Worm (Caenorhabditis elegans) whole organism, L1 larva: ENCODE measurements around the gene sdz-33.

Experiments used
- lir-3 ChIP-seq: sonication (generic microtip); optimal IDR thresholded peaks from 2 replicates; lab custom pipeline; 2016; ENCODE audit warnings: mild to moderate bottlenecking, missing genetic modification characterization, moderate library complexity, missing compliant biosample characterization; ENCODE audit not compliant: poor library complexity
- lsy-2 ChIP-seq, 2 experiments: fragments of 150-350 bp; optimal IDR thresholded peaks; 2 replicates each; lab custom pipeline; 2014; ENCODE audit warnings: missing biosample characterization in 2 of 2, missing genetic modification characterization in 2 of 2
- snpc-4 ChIP-seq: fragments of 150-350 bp; optimal IDR thresholded peaks from 2 replicates; lab custom pipeline; 2014; ENCODE audit warnings: missing biosample characterization, missing genetic modification characterization

DNA sequence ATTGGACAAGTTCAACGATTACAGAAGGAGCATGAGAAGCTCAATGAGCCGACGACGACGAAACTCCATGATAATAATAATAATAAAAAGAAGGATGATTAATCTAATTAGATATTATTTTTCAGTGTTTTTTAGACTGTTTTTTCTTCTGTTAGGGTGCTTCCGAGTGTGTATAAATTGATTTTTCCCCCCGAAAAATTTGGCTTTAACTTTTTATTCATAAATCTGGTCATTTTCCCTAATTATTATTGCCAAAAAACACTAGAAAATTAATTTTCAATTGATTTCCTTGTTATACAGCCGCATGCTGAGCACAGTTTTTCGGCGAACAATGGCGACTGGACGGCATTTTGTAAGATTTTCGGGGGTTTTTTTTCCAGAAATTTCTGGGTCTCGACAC is 16.3 kb downstream of the sdz-33 start, which contains the start of gene nft-1:
- TF ChIP-seq snpc-4 (tag; lab: Kevin White, UChicago) (no peak), lsy-2 (tag; optimal IDR thresholded peaks at IDR 0.05; lab: Kevin White, UChicago) (no peak), lir-3 (tag; lab: Kevin White, UChicago) (no peak)
